Worm (Caenorhabditis elegans): ENCODE results near the gene F53A2.11.

DNA sequence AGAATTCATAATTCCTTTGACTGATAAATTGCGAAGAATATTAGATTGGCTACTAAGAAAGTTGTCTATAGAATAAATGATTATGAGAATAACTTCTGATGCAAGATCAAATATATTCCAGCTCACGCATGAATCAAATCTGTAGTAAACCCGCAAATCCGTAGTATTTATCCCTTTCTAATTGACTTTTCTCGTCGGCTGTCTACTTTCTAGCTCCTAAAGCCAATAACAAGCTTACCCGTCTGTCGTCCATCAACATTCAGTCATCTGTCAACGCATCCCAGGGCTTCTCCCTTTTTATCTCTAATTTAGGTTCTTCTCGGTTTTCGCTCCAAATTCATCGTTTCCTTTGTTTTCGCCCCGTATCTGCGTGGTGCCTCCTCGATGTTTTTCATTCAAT is 26.4 kb upstream of the F53A2.11 start:
- TF ChIP-seq nhr-237 (tag; optimal IDR thresholded peaks at IDR 0.05) (no peak), lin-13 (GFP tag; optimal IDR thresholded peaks at IDR 0.05) (no peak), ztf-4 (tag; optimal IDR thresholded peaks at IDR 0.05) (no peak), elt-3 (tag; optimal IDR thresholded peaks at IDR 0.05) (no peak), aly-2 (tag; optimal IDR thresholded peaks at IDR 0.05) (no peak), egl-27 (tag; optimal IDR thresholded peaks at IDR 0.05) (no peak), skn-1 (tag; optimal IDR thresholded peaks at IDR 0.05) (no peak), ZK546.5 (tag; optimal IDR thresholded peaks at IDR 0.05) (no peak), unc-62 (GFP tag; optimal IDR thresholded peaks at IDR 0.05) (no peak), sem-4 (tag; optimal IDR thresholded peaks at IDR 0.05) (no peak)
